Fruit fly (Drosophila melanogaster): Measurements from ENCODE around the gene Rcd-1.

The Rcd-1 gene

dm6 chrX:19603953-19604352 lies 34.6 kb upstream of the Rcd-1 start (continued):
- TF ChIP-seq Hey (tag; optimal IDR thresholded peaks at IDR 0.05) (no peak), CG7786 (GFP tag; optimal IDR thresholded peaks at IDR 0.05) (peak; percentile 38), knrl (GFP tag; IDR thresholded peaks at IDR 0.05; ENCODE audit: partially characterized antibody) (no peak), CG4404 (GFP tag; IDR thresholded peaks at IDR 0.05) (peak; percentile 54), CG10979 (tag; optimal IDR thresholded peaks at IDR 0.05) (peak; percentile 65), Lim3 (GFP tag; IDR thresholded peaks at IDR 0.05) (peak; percentile 45; the same call in 1 of the 2 replicates), sim (GFP tag; IDR thresholded peaks at IDR 0.05) (peak; percentile 27; the same call in 1 of the 2 replicates), org-1 (GFP tag; optimal IDR thresholded peaks at IDR 0.05) (peak; percentile 66), so (GFP tag; IDR thresholded peaks at IDR 0.05) (peak; percentile 83), CG34376 (GFP tag; optimal IDR thresholded peaks at IDR 0.05) (peak; percentile 86), CG8944 (GFP tag; optimal IDR thresholded peaks at IDR 0.05) (peak; percentile 32), CG17612 (GFP tag; IDR thresholded peaks at IDR 0.05) (no peak), luna (GFP tag; optimal IDR thresholded peaks at IDR 0.05) (no peak), gfzf (GFP tag; optimal IDR thresholded peaks at IDR 0.05) (no peak), CG8290 (GFP tag; optimal IDR thresholded peaks at IDR 0.05) (peak; percentile 25), CG8290 (tag; optimal IDR thresholded peaks at IDR 0.05) (peak in 1 of 2 experiments; percentile 84), sisA (GFP tag; IDR thresholded peaks at IDR 0.05) (peak; percentile 81), CG16813 (GFP tag; IDR thresholded peaks at IDR 0.05; ENCODE audit: partially characterized antibody) (no peak), kay (GFP tag; optimal IDR thresholded peaks at IDR 0.05) (peak; percentile 68), CG6689 (GFP tag; IDR thresholded peaks at IDR 0.05) (peak; percentile 73), crc (GFP tag; optimal IDR thresholded peaks at IDR 0.05) (peak; percentile 36), ci (GFP tag; IDR thresholded peaks at IDR 0.05) (peak; percentile 80), twi (tag; optimal IDR thresholded peaks at IDR 0.05) (no peak), fru (optimal IDR thresholded peaks at IDR 0.05) (no peak), sug (tag; optimal IDR thresholded peaks at IDR 0.05) (peak; percentile 82), row (GFP tag; IDR thresholded peaks at IDR 0.05) (peak; percentile 88), CG12769 (tag; optimal IDR thresholded peaks at IDR 0.05) (peak; percentile 94), CG7963 (GFP tag; IDR thresholded peaks at IDR 0.05; ENCODE audit: partially characterized antibody) (no peak), amos (GFP tag; IDR thresholded peaks at IDR 0.05; ENCODE audit: partially characterized antibody) (no peak), CG10274 (GFP tag; optimal IDR thresholded peaks at IDR 0.05) (peak; percentile 43), CG43689 (GFP tag; IDR thresholded peaks at IDR 0.05) (no peak), CG14014 (GFP tag; IDR thresholded peaks at IDR 0.05) (peak; percentile 88), CG1832 (GFP tag; optimal IDR thresholded peaks at IDR 0.05) (no peak), CG17328 (GFP tag; IDR thresholded peaks at IDR 0.05) (peak; percentile 74), al (GFP tag; IDR thresholded peaks at IDR 0.05) (peak; percentile 87), MBD-R2 (GFP tag; IDR thresholded peaks at IDR 0.05) (peak; percentile 75), Six4 (GFP tag; optimal IDR thresholded peaks at IDR 0.05) (peak; percentile 62), CG42726 (GFP tag; IDR thresholded peaks at IDR 0.05; ENCODE audit: partially characterized antibody) (no peak), mam (GFP tag; optimal IDR thresholded peaks at IDR 0.05) (peak; percentile 75), Gug (GFP tag; IDR thresholded peaks at IDR 0.05) (peak; percentile 70; the same call in 3 of the 4 replicates), hbn (GFP tag; IDR thresholded peaks at IDR 0.05; ENCODE audit: partially characterized antibody) (no peak), CG10267 (tag; optimal IDR thresholded peaks at IDR 0.05) (peak; percentile 59), Mrtf (GFP tag; IDR thresholded peaks at IDR 0.05) (peak; percentile 72; the same call in 1 of the 3 replicates), her (GFP tag; optimal IDR thresholded peaks at IDR 0.05) (no peak), CG12299 (tag; optimal IDR thresholded peaks at IDR 0.05) (no peak), Hr51 (GFP tag; optimal IDR thresholded peaks at IDR 0.05) (peak; percentile 43 to 77), CG17359 (tag; optimal IDR thresholded peaks at IDR 0.05) (peak; percentile 81), dimm (GFP tag; IDR thresholded peaks at IDR 0.05) (peak; percentile 36; the same call in 1 of the 2 replicates), CG1602 (GFP tag; optimal IDR thresholded peaks at IDR 0.05) (peak; percentile 39), onecut (GFP tag; IDR thresholded peaks at IDR 0.05) (peak; percentile 54), sqz (GFP tag; optimal IDR thresholded peaks at IDR 0.05) (peak; percentile 5), CG16815 (GFP tag; optimal IDR thresholded peaks at IDR 0.05) (peak; percentile 31)

Data from whole organism, embryonic.